Worm (Caenorhabditis elegans) whole organism, young adult: ENCODE results near the gene oac-51.

Source experiments
- C06A6.2 ChIP-seq: fragments of 200-800 bp; sonication (Bioruptor generic); conservative IDR thresholded peaks from 2 replicates; pipeline ENCODE4 v1.3.6; 2022; ENCODE audit warnings: missing genetic modification characterization, missing compliant biosample characterization
- D2030.7 ChIP-seq: fragments of 200-800 bp; sonication (Bioruptor generic); IDR thresholded peaks from 2 replicates; pipeline ENCODE4 v1.3.6; 2022; ENCODE audit warnings: missing genetic modification reagents, missing genetic modification characterization, missing compliant biosample characterization
- F10E7.11 ChIP-seq: sonication (generic microtip); optimal IDR thresholded peaks from 2 replicates; lab custom pipeline; 2017; ENCODE audit warnings: mild to moderate bottlenecking, missing genetic modification characterization, moderate library complexity, missing compliant biosample characterization
- F22D6.2 ChIP-seq: sonication (generic microtip); optimal IDR thresholded peaks from 2 replicates; lab custom pipeline; 2016; ENCODE audit warnings: mild to moderate bottlenecking, missing genetic modification characterization, missing compliant biosample characterization
- F23B12.7 ChIP-seq: sonication (generic microtip); optimal IDR thresholded peaks from 2 replicates; lab custom pipeline; 2017; ENCODE audit warnings: missing genetic modification characterization, mild to moderate bottlenecking, missing compliant biosample characterization, antibody characterized with exemption, moderate library complexity; ENCODE audit not compliant: insufficient read depth
- F37B4.10 ChIP-seq: fragments of 200-800 bp; sonication (Bioruptor generic); IDR thresholded peaks from 2 replicates; pipeline ENCODE4 v1.3.6; 2022; ENCODE audit warnings: missing genetic modification characterization, missing compliant biosample characterization
- F49E8.2 ChIP-seq: sonication (generic microtip); optimal IDR thresholded peaks from 3 replicates; lab custom pipeline; 2017; ENCODE audit warnings: missing genetic modification characterization, mild to moderate bottlenecking, missing compliant biosample characterization, antibody characterized with exemption, moderate library complexity; ENCODE audit not compliant: insufficient read depth
- F57C9.4 ChIP-seq: sonication (generic microtip); optimal IDR thresholded peaks from 2 replicates; lab custom pipeline; 2017; ENCODE audit warnings: mild to moderate bottlenecking, missing genetic modification characterization, missing compliant biosample characterization
- T26A5.8 ChIP-seq: sonication (generic microtip); optimal IDR thresholded peaks from 2 replicates; lab custom pipeline; 2016; ENCODE audit warnings: missing genetic modification characterization, missing compliant biosample characterization
- Y53F4B.3 ChIP-seq: fragments of 200-800 bp; sonication (Bioruptor generic); IDR thresholded peaks from 2 replicates; pipeline ENCODE4 v1.3.6; 2022; ENCODE audit warnings: missing genetic modification reagents, missing genetic modification characterization, missing compliant biosample characterization
- Y79H2A.3 ChIP-seq: fragments of 200-800 bp; sonication (Bioruptor generic); conservative IDR thresholded peaks from 2 replicates; pipeline ENCODE4 v1.3.6; 2022; ENCODE audit warnings: missing genetic modification reagents, missing genetic modification characterization, missing compliant biosample characterization
- ama-1 ChIP-seq, 3 experiments: fragments of 150-350 bp in 1 of 3; sonication (generic microtip) in 2 of 3; optimal IDR thresholded peaks; 2 replicates each; lab custom pipeline; 2014 to 2018; ENCODE audit warnings: missing biosample characterization in 2 of 3, missing genetic modification characterization in 2 of 3, missing genetic modification reagents in 2 of 3
- aptf-2 ChIP-seq: fragments of 200-800 bp; sonication (Bioruptor generic); conservative IDR thresholded peaks from 2 replicates; pipeline ENCODE4 v1.3.6; 2022; ENCODE audit warnings: missing genetic modification reagents, missing genetic modification characterization, missing compliant biosample characterization
- athp-1 ChIP-seq: sonication (generic microtip); optimal IDR thresholded peaks from 2 replicates; lab custom pipeline; 2017; ENCODE audit warnings: mild to moderate bottlenecking, missing genetic modification characterization, missing compliant biosample characterization
- bed-1 ChIP-seq: fragments of 200-800 bp; sonication (Bioruptor generic); IDR thresholded peaks from 2 replicates; pipeline ENCODE4 v1.3.6; 2022; ENCODE audit warnings: missing genetic modification reagents, missing genetic modification characterization, missing compliant biosample characterization
- cebp-2 ChIP-seq: fragments of 200-800 bp; sonication (Bioruptor generic); IDR thresholded peaks from 2 replicates; pipeline ENCODE4 v1.3.6; 2022; ENCODE audit warnings: missing genetic modification characterization, missing compliant biosample characterization
- ceh-100 ChIP-seq: fragments of 200-800 bp; sonication (Bioruptor generic); IDR thresholded peaks from 2 replicates; pipeline ENCODE4 v1.3.6; 2022; ENCODE audit warnings: missing genetic modification reagents, missing genetic modification characterization, missing compliant biosample characterization
- ceh-27 ChIP-seq: fragments of 200-800 bp; sonication (Bioruptor generic); optimal IDR thresholded peaks from 2 replicates; lab custom pipeline; 2018; ENCODE audit warnings: mild to moderate bottlenecking, missing genetic modification characterization, moderate library complexity, missing compliant biosample characterization
- ceh-91 ChIP-seq: fragments of 200-800 bp; sonication (Bioruptor generic); IDR thresholded peaks from 2 replicates; pipeline ENCODE4 v1.3.6; 2022; ENCODE audit warnings: missing genetic modification reagents, missing genetic modification characterization, missing compliant biosample characterization
- chd-7 ChIP-seq: sonication (generic microtip); optimal IDR thresholded peaks from 2 replicates; lab custom pipeline; 2016; ENCODE audit warnings: mild to moderate bottlenecking, missing genetic modification characterization, moderate library complexity, missing compliant biosample characterization
- dpff-1 ChIP-seq: sonication (generic microtip); optimal IDR thresholded peaks from 2 replicates; lab custom pipeline; 2017; ENCODE audit warnings: mild to moderate bottlenecking, missing genetic modification characterization, missing compliant biosample characterization
- dpl-1 ChIP-seq: fragments of 150-350 bp; optimal IDR thresholded peaks from 2 replicates; lab custom pipeline; 2014; ENCODE audit warnings: missing biosample characterization, missing genetic modification reagents, missing genetic modification characterization
- efl-1 ChIP-seq: fragments of 150-350 bp; optimal IDR thresholded peaks from 2 replicates; lab custom pipeline; 2014; ENCODE audit warnings: missing biosample characterization, missing genetic modification reagents, missing genetic modification characterization
- egl-18 ChIP-seq: fragments of 200-800 bp; sonication (Bioruptor generic); IDR thresholded peaks from 2 replicates; pipeline ENCODE4 v1.3.6; 2022; ENCODE audit warnings: missing genetic modification reagents, missing genetic modification characterization, missing compliant biosample characterization
- ekl-4 ChIP-seq: fragments of 200-800 bp; sonication (Bioruptor generic); IDR thresholded peaks from 2 replicates; pipeline ENCODE4 v1.3.6; 2022; ENCODE audit warnings: missing genetic modification reagents, missing genetic modification characterization, missing compliant biosample characterization
- fkh-3 ChIP-seq: sonication (generic microtip); optimal IDR thresholded peaks from 2 replicates; lab custom pipeline; 2016; ENCODE audit warnings: mild to moderate bottlenecking, missing genetic modification characterization, missing compliant biosample characterization
- him-1 ChIP-seq: sonication (generic microtip); optimal IDR thresholded peaks from 2 replicates; lab custom pipeline; 2016; ENCODE audit warnings: missing genotype, missing genetic modification reagents, missing genetic modification characterization, missing compliant biosample characterization
- lin-40 ChIP-seq: sonication (generic microtip); optimal IDR thresholded peaks from 2 replicates; lab custom pipeline; 2016; ENCODE audit warnings: missing genetic modification characterization, mild to moderate bottlenecking, missing compliant biosample characterization, missing genotype, missing genetic modification reagents
- lsy-27 ChIP-seq: sonication (generic microtip); optimal IDR thresholded peaks from 2 replicates; lab custom pipeline; 2017; ENCODE audit warnings: missing genetic modification characterization, mild to moderate bottlenecking, missing compliant biosample characterization, antibody characterized with exemption, missing genotype, borderline replicate concordance; ENCODE audit not compliant: insufficient read depth
- madf-3 ChIP-seq: fragments of 200-800 bp; sonication (Bioruptor generic); IDR thresholded peaks from 2 replicates; pipeline ENCODE4 v1.3.6; 2022; ENCODE audit warnings: missing genetic modification reagents, missing genetic modification characterization, missing compliant biosample characterization
- madf-6 ChIP-seq: fragments of 200-800 bp; sonication (Bioruptor generic); IDR thresholded peaks from 2 replicates; pipeline ENCODE4 v1.3.6; 2022; ENCODE audit warnings: missing genetic modification reagents, missing genetic modification characterization, missing compliant biosample characterization
- madf-8 ChIP-seq: fragments of 200-800 bp; sonication (Bioruptor generic); conservative IDR thresholded peaks from 2 replicates; pipeline ENCODE4 v1.3.6; 2022; ENCODE audit warnings: missing genetic modification reagents, missing genetic modification characterization, missing compliant biosample characterization
- mes-4 ChIP-seq: sonication (generic microtip); optimal IDR thresholded peaks from 2 replicates; lab custom pipeline; 2016; ENCODE audit warnings: missing genotype, missing genetic modification characterization, missing compliant biosample characterization
- nfyb-1 ChIP-seq: fragments of 200-800 bp; sonication (Bioruptor generic); IDR thresholded peaks from 2 replicates; pipeline ENCODE4 v1.3.6; 2022; ENCODE audit warnings: missing genetic modification reagents, missing genetic modification characterization, missing compliant biosample characterization
- nhr-120 ChIP-seq: fragments of 200-800 bp; sonication (Bioruptor generic); IDR thresholded peaks from 2 replicates; pipeline ENCODE4 v1.3.6; 2022; ENCODE audit warnings: missing genetic modification characterization, missing compliant biosample characterization
- nhr-179 ChIP-seq: sonication (generic microtip); optimal IDR thresholded peaks from 2 replicates; lab custom pipeline; 2016; ENCODE audit warnings: mild to moderate bottlenecking, missing genetic modification characterization, missing compliant biosample characterization
- nhr-80 ChIP-seq: sonication (generic microtip); optimal IDR thresholded peaks from 2 replicates; lab custom pipeline; 2016; ENCODE audit warnings: missing genetic modification characterization, missing compliant biosample characterization
- sea-2 ChIP-seq: fragments of 200-800 bp; sonication (Bioruptor generic); IDR thresholded peaks from 2 replicates; pipeline ENCODE4 v1.3.6; 2022; ENCODE audit warnings: missing genetic modification characterization, missing compliant biosample characterization
- snpc-1.1 ChIP-seq: sonication (generic microtip); optimal IDR thresholded peaks from 2 replicates; lab custom pipeline; 2017; ENCODE audit warnings: missing genetic modification characterization, mild to moderate bottlenecking, missing compliant biosample characterization, antibody characterized with exemption, moderate library complexity, missing genotype, missing genetic modification reagents; ENCODE audit not compliant: insufficient read depth
- snpc-1.3 ChIP-seq: sonication (generic microtip); optimal IDR thresholded peaks from 2 replicates; lab custom pipeline; 2017; ENCODE audit warnings: missing genetic modification characterization, mild to moderate bottlenecking, missing compliant biosample characterization, antibody characterized with exemption, moderate library complexity, missing genotype, missing genetic modification reagents; ENCODE audit not compliant: insufficient read depth
- snpc-4 ChIP-seq, 5 experiments: fragments of 150-350 bp in 1 of 5; sonication (generic microtip) in 4 of 5; optimal IDR thresholded peaks; 2 replicates each; lab custom pipeline; 2014 to 2018; ENCODE audit warnings: missing genetic modification characterization in 5 of 5, missing biosample characterization in 3 of 5, antibody characterized with exemption in 2 of 5, mild to moderate bottlenecking in 2 of 5, missing compliant biosample characterization in 2 of 5, missing genotype in 2 of 5, moderate library complexity in 2 of 5, missing genetic modification reagents in 1 of 5
- sptf-2 ChIP-seq: fragments of 200-800 bp; sonication (Bioruptor generic); optimal IDR thresholded peaks from 2 replicates; lab custom pipeline; 2018; ENCODE audit warnings: mild to moderate bottlenecking, missing genetic modification characterization, missing compliant biosample characterization
- tbp1 ChIP-seq: fragments of 200-800 bp; sonication (Bioruptor generic); optimal IDR thresholded peaks from 2 replicates; lab custom pipeline; 2018; ENCODE audit warnings: mild to moderate bottlenecking, missing genetic modification characterization, missing compliant biosample characterization
- unc-62 ChIP-seq: fragments of 150-350 bp; optimal IDR thresholded peaks from 2 replicates; lab custom pipeline; 2014; ENCODE audit warnings: missing biosample characterization, missing genetic modification reagents, missing genetic modification characterization
- ztf-18 ChIP-seq: sonication (generic microtip); optimal IDR thresholded peaks from 2 replicates; lab custom pipeline; 2016; ENCODE audit warnings: missing genotype, mild to moderate bottlenecking, missing genetic modification characterization, missing compliant biosample characterization
- ztf-22 ChIP-seq: fragments of 200-800 bp; sonication (Bioruptor generic); optimal IDR thresholded peaks from 2 replicates; lab custom pipeline; 2018; ENCODE audit warnings: mild to moderate bottlenecking, missing genetic modification characterization, moderate library complexity, missing compliant biosample characterization
- ztf-25 ChIP-seq: fragments of 200-800 bp; sonication (Bioruptor generic); IDR thresholded peaks from 2 replicates; pipeline ENCODE4 v1.3.6; 2022; ENCODE audit warnings: missing genetic modification reagents, missing genetic modification characterization, missing compliant biosample characterization
- ztf-3 ChIP-seq: fragments of 200-800 bp; sonication (Bioruptor generic); optimal IDR thresholded peaks from 2 replicates; lab custom pipeline; 2018; ENCODE audit warnings: mild to moderate bottlenecking, missing genetic modification characterization, missing compliant biosample characterization

Gene oac-51

DNA sequence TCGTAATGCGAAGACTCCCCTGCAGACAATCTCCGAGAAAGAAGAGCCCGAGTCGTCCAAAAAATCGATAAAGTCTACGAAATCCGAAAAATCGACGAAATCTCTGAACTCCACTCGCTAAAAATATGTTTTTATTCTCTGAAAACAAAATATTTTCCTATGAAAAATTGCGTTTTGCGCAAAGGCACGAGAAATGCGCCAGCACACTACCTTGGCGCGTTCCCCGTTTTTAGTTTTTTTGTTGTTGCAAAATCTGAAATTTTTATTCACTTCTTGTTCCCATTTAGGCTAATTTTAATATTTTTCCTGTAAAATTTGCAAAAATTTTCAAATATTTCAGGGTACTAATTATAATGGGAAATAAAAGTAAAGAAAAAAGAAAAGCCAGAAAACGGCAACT lies 23.9 kb downstream of the oac-51 start, which contains the start of gene F55F10.1:
TSS of gene F55F10.1 (plus strand) at position 341 of the 400 bp plus-strand sequence.
- TF ChIP-seq snpc-1.1 (tag; lab: Kevin White, UChicago) (no peak), F37B4.10 (GFP tag; lab: Robert Waterston, UW) (no peak), snpc-4 (GFP tag; optimal IDR thresholded peaks at IDR 0.05; lab: Kevin White, UChicago) (no peak), snpc-4 (tag; optimal IDR thresholded peaks at IDR 0.05; lab: Kevin White, UChicago) (peak in 3 of 4 experiments; percentile 11 to 77 (median 49)), unc-62 (GFP tag; lab: Kevin White, UChicago) (no peak), efl-1 (GFP tag; lab: Kevin White, UChicago) (peak; percentile 12), F10E7.11 (tag; lab: Kevin White, UChicago) (no peak), lsy-27 (tag; lab: Kevin White, UChicago) (no peak), egl-18 (GFP tag; lab: Robert Waterston, UW) (no peak), bed-1 (GFP tag; lab: Robert Waterston, UW) (no peak), nhr-120 (GFP tag; lab: Robert Waterston, UW) (no peak), ztf-3 (GFP tag; lab: Kevin White, UChicago) (no peak), aptf-2 (GFP tag; lab: Robert Waterston, UW) (no peak), Y53F4B.3 (no peak), D2030.7 (GFP tag; lab: Robert Waterston, UW) (peak; percentile 33; the same call in 1 of the 2 replicates), ceh-91 (GFP tag; lab: Robert Waterston, UW) (no peak), nhr-179 (no peak), dpl-1 (GFP tag; lab: Kevin White, UChicago) (peak; percentile 20), athp-1 (tag; lab: Kevin White, UChicago) (no peak), ekl-4 (GFP tag; lab: Robert Waterston, UW) (no peak), madf-8 (GFP tag; lab: Robert Waterston, UW) (no peak), ztf-18 (peak; percentile 94), mes-4 (tag; lab: Kevin White, UChicago) (no peak), Y79H2A.3 (GFP tag; lab: Robert Waterston, UW) (no peak), nfyb-1 (GFP tag; lab: Robert Waterston, UW) (no peak), T26A5.8 (tag; lab: Kevin White, UChicago) (no peak), lin-40 (tag; lab: Kevin White, UChicago) (no peak), sptf-2 (GFP tag; lab: Kevin White, UChicago) (no peak), ama-1 (optimal IDR thresholded peaks at IDR 0.05; lab: Kevin White, UChicago) (no peak), ama-1 (GFP tag; optimal IDR thresholded peaks at IDR 0.05; lab: Kevin White, UChicago) (no peak), fkh-3 (tag; lab: Kevin White, UChicago) (no peak), madf-6 (GFP tag; lab: Robert Waterston, UW) (no peak), cebp-2 (GFP tag; lab: Robert Waterston, UW) (no peak), C06A6.2 (GFP tag; lab: Robert Waterston, UW) (peak; percentile 39; the same call in 1 of the 2 replicates), F57C9.4 (tag; lab: Kevin White, UChicago) (no peak), F49E8.2 (no peak), ztf-22 (GFP tag; lab: Kevin White, UChicago) (no peak), snpc-1.3 (tag; lab: Kevin White, UChicago) (no peak), F22D6.2 (no peak), dpff-1 (no peak), sea-2 (no peak), nhr-80 (tag; lab: Kevin White, UChicago) (no peak), ceh-100 (GFP tag; lab: Robert Waterston, UW) (no peak), him-1 (tag; lab: Kevin White, UChicago) (no peak), madf-3 (GFP tag; lab: Robert Waterston, UW) (no peak), chd-7 (tag; lab: Kevin White, UChicago) (no peak), ztf-25 (no peak), ceh-27 (GFP tag; lab: Kevin White, UChicago) (no peak), tbp1 (GFP tag; lab: Kevin White, UChicago) (no peak), F23B12.7 (tag; lab: Kevin White, UChicago) (peak; percentile 35)
